Worm (Caenorhabditis elegans): ENCODE results near the gene C06E7.88.

DNA sequence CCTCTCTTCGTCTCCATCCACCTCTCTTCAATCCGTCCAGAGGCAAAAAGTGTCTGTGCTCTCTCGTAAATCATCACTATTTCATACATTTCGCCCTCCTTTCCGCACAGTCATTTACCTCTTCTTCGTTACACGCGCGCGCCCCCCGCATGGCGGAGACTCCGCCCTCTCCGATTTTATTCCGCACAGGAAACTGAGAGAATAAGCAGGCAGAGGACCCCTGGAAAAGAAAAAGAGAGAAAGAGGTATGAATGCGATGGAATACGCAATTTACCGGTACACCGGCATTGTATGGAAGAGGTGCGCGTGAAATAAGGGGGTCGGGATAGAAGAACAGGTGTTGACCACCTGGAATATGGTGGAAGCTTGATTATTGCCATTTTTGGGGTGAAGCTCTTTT lies 6.3 kb downstream of the C06E7.88 start:
- no peak for TF ChIP-seq tab-1 (GFP tag; IDR thresholded peaks at IDR 0.05)
- TF ChIP-seq ztf-23 (GFP tag; IDR thresholded peaks at IDR 0.05) = no peak
- TF ChIP-seq klf-2 (GFP tag; conservative IDR thresholded peaks at IDR 0.05) = no peak
- TF ChIP-seq flt-1 (GFP tag; IDR thresholded peaks at IDR 0.05) = no peak; the same call in 1 of the 2 replicates
- no peak for TF ChIP-seq T22C8.4 (GFP tag; IDR thresholded peaks at IDR 0.05)
- TF ChIP-seq ztf-29 (GFP tag; IDR thresholded peaks at IDR 0.05) = no peak
- no peak for TF ChIP-seq cog-1 (tag; optimal IDR thresholded peaks at IDR 0.05)
- TF ChIP-seq med-1 (GFP tag; optimal IDR thresholded peaks at IDR 0.05; ENCODE audit: insufficient read depth) = no peak
